Worm (Caenorhabditis elegans) whole organism, young adult: ENCODE measurements around the gene pix-1.

Experiments used
- B0336.3 ChIP-seq: fragments of 200-800 bp; sonication (Bioruptor generic); IDR thresholded peaks from 2 replicates; pipeline ENCODE4 v1.3.6; 2022; ENCODE audit warnings: missing genetic modification characterization, missing compliant biosample characterization
- Y79H2A.3 ChIP-seq: fragments of 200-800 bp; sonication (Bioruptor generic); conservative IDR thresholded peaks from 2 replicates; pipeline ENCODE4 v1.3.6; 2022; ENCODE audit warnings: missing genetic modification reagents, missing genetic modification characterization, missing compliant biosample characterization
- pha-4 ChIP-seq: fragments of 150-350 bp; sonication (generic microtip); optimal IDR thresholded peaks from 2 replicates; lab custom pipeline; 2014; ENCODE audit warnings: missing biosample characterization, missing genetic modification reagents, missing genetic modification characterization

- TF ChIP-seq B0336.3 (no peak), pha-4 (tag; lab: Kevin White, UChicago) (no peak), Y79H2A.3 (GFP tag; lab: Robert Waterston, UW) (no peak)
Measured at ce11 chrX:13775508-13775907, 48.4 kb downstream of the pix-1 start.
